Worm (Caenorhabditis elegans) whole organism, L2 larva: ENCODE data around the gene ptp-1.

ENCODE experiments used
- F13H6.1 ChIP-seq: sonication (generic microtip); optimal IDR thresholded peaks from 2 replicates; lab custom pipeline; 2016; ENCODE audit warnings: missing genetic modification characterization, missing compliant biosample characterization
- ama-1 ChIP-seq: fragments of 150-350 bp; optimal IDR thresholded peaks from 2 replicates; lab custom pipeline; 2018; ENCODE audit warnings: inconsistent platforms
- dmd-4 ChIP-seq: sonication (generic microtip); optimal IDR thresholded peaks from 2 replicates; lab custom pipeline; 2017; ENCODE audit warnings: missing biosample characterization, missing genetic modification characterization
- elt-3 ChIP-seq: sonication (generic microtip); optimal IDR thresholded peaks from 2 replicates; lab custom pipeline; 2017; ENCODE audit warnings: missing biosample characterization, missing genetic modification characterization
- lin-39 ChIP-seq: fragments of 150-350 bp; optimal IDR thresholded peaks from 2 replicates; lab custom pipeline; 2014; ENCODE audit warnings: missing biosample characterization, missing genetic modification reagents, missing genetic modification characterization
- nhr-21 ChIP-seq: fragments of 150-350 bp; optimal IDR thresholded peaks from 2 replicates; lab custom pipeline; 2014; ENCODE audit warnings: missing biosample characterization, missing genetic modification characterization
- nhr-25 ChIP-seq: fragments of 150-350 bp; sonication (generic microtip); optimal IDR thresholded peaks from 3 replicates; lab custom pipeline; 2014; ENCODE audit warnings: missing biosample characterization, missing genetic modification characterization
- nhr-77 ChIP-seq: fragments of 150-350 bp; optimal IDR thresholded peaks from 2 replicates; lab custom pipeline; 2014; ENCODE audit warnings: missing biosample characterization, missing genetic modification characterization
- skn-1 ChIP-seq: sonication (generic microtip); optimal IDR thresholded peaks from 2 replicates; lab custom pipeline; 2017; ENCODE audit warnings: missing biosample characterization, missing genetic modification characterization
- unc-39 ChIP-seq: fragments of 150-350 bp; optimal IDR thresholded peaks from 2 replicates; lab custom pipeline; 2014; ENCODE audit warnings: missing biosample characterization, missing genetic modification characterization
- ztf-11 ChIP-seq: sonication (generic microtip); optimal IDR thresholded peaks from 2 replicates; lab custom pipeline; 2017; ENCODE audit warnings: missing biosample characterization, missing genetic modification characterization

- TF ChIP-seq nhr-25 (tag; lab: Kevin White, UChicago) (no peak), F13H6.1 (tag; lab: Kevin White, UChicago) (no peak), ztf-11 (tag; lab: Kevin White, UChicago) (no peak), elt-3 (no peak), lin-39 (tag; lab: Kevin White, UChicago) (no peak), nhr-77 (tag; lab: Kevin White, UChicago) (no peak), unc-39 (tag; lab: Kevin White, UChicago) (no peak), skn-1 (tag; lab: Kevin White, UChicago) (no peak), nhr-21 (no peak), dmd-4 (no peak), ama-1 (lab: Kevin White, UChicago) (no peak)
Measured at ce11 chrIII:3541093-3541492, 49.4 kb upstream of the ptp-1 start.
